Worm (Caenorhabditis elegans) whole organism, mixed stage, embryonic: ENCODE results near the gene unk-1.
A peak's percentile ranks its signal among the peaks of the same experiment; 100 is the strongest.

Experiments used
- M03D4.4 ChIP-seq: sonication (generic microtip); optimal IDR thresholded peaks from 2 replicates; lab custom pipeline; 2017; ENCODE audit warnings: mild to moderate bottlenecking, missing genetic modification characterization, missing compliant biosample characterization
- bed-3 ChIP-seq: fragments of 200-800 bp; sonication (Bioruptor generic); optimal IDR thresholded peaks from 3 replicates; lab custom pipeline; 2018; ENCODE audit warnings: mild to moderate bottlenecking, missing genetic modification characterization, moderate library complexity, missing compliant biosample characterization
- blmp-1 ChIP-seq: fragments of 150-350 bp; optimal IDR thresholded peaks from 2 replicates; lab custom pipeline; 2014; ENCODE audit warnings: missing biosample characterization, missing genetic modification characterization
- ceh-43 ChIP-seq: fragments of 200-800 bp; sonication (Bioruptor generic); optimal IDR thresholded peaks from 2 replicates; lab custom pipeline; 2018; ENCODE audit warnings: mild to moderate bottlenecking, missing genetic modification characterization, moderate library complexity, missing compliant biosample characterization
- ceh-83 ChIP-seq: fragments of 200-800 bp; sonication (Bioruptor generic); optimal IDR thresholded peaks from 2 replicates; lab custom pipeline; 2018; ENCODE audit warnings: mild to moderate bottlenecking, missing genetic modification characterization, missing compliant biosample characterization
- ces-1 ChIP-seq: fragments of 150-350 bp; optimal IDR thresholded peaks from 2 replicates; lab custom pipeline; 2014; ENCODE audit warnings: missing biosample characterization, missing genetic modification reagents, missing genetic modification characterization
- cnd-1 ChIP-seq: fragments of 200-800 bp; sonication (Bioruptor generic); optimal IDR thresholded peaks from 2 replicates; lab custom pipeline; 2018; ENCODE audit warnings: mild to moderate bottlenecking, missing genetic modification characterization, missing compliant biosample characterization
- elt-1 ChIP-seq: sonication (generic microtip); optimal IDR thresholded peaks from 2 replicates; lab custom pipeline; 2017; ENCODE audit warnings: missing genetic modification characterization, mild to moderate bottlenecking, missing compliant biosample characterization, antibody characterized with exemption, moderate library complexity, borderline replicate concordance; ENCODE audit not compliant: insufficient read depth
- elt-3 ChIP-seq: fragments of 150-350 bp; optimal IDR thresholded peaks from 2 replicates; lab custom pipeline; 2014; ENCODE audit warnings: missing biosample characterization, missing genetic modification characterization
- flh-1 ChIP-seq: fragments of 200-800 bp; sonication (Bioruptor generic); optimal IDR thresholded peaks from 2 replicates; lab custom pipeline; 2018; ENCODE audit warnings: mild to moderate bottlenecking, missing genetic modification characterization, moderate library complexity, missing compliant biosample characterization
- hlh-1 ChIP-seq: fragments of 150-350 bp; optimal IDR thresholded peaks from 2 replicates; lab custom pipeline; 2014; ENCODE audit warnings: missing biosample characterization, missing genetic modification reagents, missing genetic modification characterization
- lin-32 ChIP-seq: fragments of 200-800 bp; sonication (Bioruptor generic); optimal IDR thresholded peaks from 2 replicates; lab custom pipeline; 2018; ENCODE audit warnings: mild to moderate bottlenecking, missing genetic modification characterization, missing compliant biosample characterization
- lsy-2 ChIP-seq: fragments of 150-350 bp; optimal IDR thresholded peaks from 2 replicates; lab custom pipeline; 2014; ENCODE audit warnings: missing biosample characterization, missing genetic modification characterization
- mab-5 ChIP-seq: fragments of 150-350 bp; optimal IDR thresholded peaks from 2 replicates; lab custom pipeline; 2014; ENCODE audit warnings: missing biosample characterization, missing genetic modification characterization
- mep-1 ChIP-seq: fragments of 150-350 bp; optimal IDR thresholded peaks from 2 replicates; lab custom pipeline; 2017; ENCODE audit warnings: missing biosample characterization, missing genetic modification reagents, missing genetic modification characterization, inconsistent platforms
- nhr-12 ChIP-seq: fragments of 150-350 bp; optimal IDR thresholded peaks from 2 replicates; lab custom pipeline; 2014; ENCODE audit warnings: missing biosample characterization, missing genetic modification characterization
- nhr-2 ChIP-seq: fragments of 150-350 bp; optimal IDR thresholded peaks from 2 replicates; lab custom pipeline; 2014; ENCODE audit warnings: missing biosample characterization, missing genetic modification characterization
- nhr-237 ChIP-seq: fragments of 150-350 bp; optimal IDR thresholded peaks from 2 replicates; lab custom pipeline; 2014; ENCODE audit warnings: missing biosample characterization, missing genetic modification characterization
- nhr-28 ChIP-seq: fragments of 150-350 bp; optimal IDR thresholded peaks from 2 replicates; lab custom pipeline; 2014; ENCODE audit warnings: missing biosample characterization, missing genetic modification characterization
- nhr-76 ChIP-seq: sonication (generic microtip); optimal IDR thresholded peaks from 2 replicates; lab custom pipeline; 2017; ENCODE audit warnings: missing biosample characterization, missing genetic modification characterization
- pha-4 ChIP-seq: fragments of 150-350 bp; optimal IDR thresholded peaks from 2 replicates; lab custom pipeline; 2018; ENCODE audit warnings: missing biosample characterization, missing genetic modification reagents, missing genetic modification characterization
- sem-2 ChIP-seq: fragments of 200-800 bp; sonication (Bioruptor generic); optimal IDR thresholded peaks from 2 replicates; lab custom pipeline; 2018; ENCODE audit warnings: mild to moderate bottlenecking, missing genetic modification characterization, missing compliant biosample characterization
- sptf-1 ChIP-seq: sonication (generic microtip); optimal IDR thresholded peaks from 2 replicates; lab custom pipeline; 2017; ENCODE audit warnings: mild to moderate bottlenecking, missing genetic modification characterization, moderate library complexity, missing compliant biosample characterization
- tbx-8 ChIP-seq: fragments of 200-800 bp; sonication (Bioruptor generic); optimal IDR thresholded peaks from 2 replicates; lab custom pipeline; 2018; ENCODE audit warnings: mild to moderate bottlenecking, missing genetic modification characterization, moderate library complexity, missing compliant biosample characterization
- unc-39 ChIP-seq: fragments of 150-350 bp; optimal IDR thresholded peaks from 2 replicates; lab custom pipeline; 2014; ENCODE audit warnings: missing biosample characterization, missing genetic modification characterization
- unc-62 ChIP-seq: fragments of 150-350 bp; optimal IDR thresholded peaks from 2 replicates; lab custom pipeline; 2014; ENCODE audit warnings: missing biosample characterization, missing genetic modification reagents, missing genetic modification characterization
- zip-8 ChIP-seq: fragments of 150-350 bp; optimal IDR thresholded peaks from 2 replicates; lab custom pipeline; 2014; ENCODE audit warnings: missing biosample characterization, missing genetic modification characterization
- ztf-11 ChIP-seq: fragments of 150-350 bp; optimal IDR thresholded peaks from 2 replicates; lab custom pipeline; 2014; ENCODE audit warnings: missing biosample characterization, missing genetic modification characterization

Gene unk-1

ce11 chrX:7998942-7999341 is 15.8 kb upstream of the unk-1 start:
- peak; percentile 8 for TF ChIP-seq pha-4 (tag; lab: Kevin White, UChicago)
- TF ChIP-seq ztf-11 (tag; lab: Kevin White, UChicago): no peak
- peak; percentile 14 for TF ChIP-seq ceh-43 (GFP tag; lab: Kevin White, UChicago)

ce11 chrX:8003663-8004062 is 11.1 kb upstream of the unk-1 start, which contains the start of the genes F45E1.1 and F45E1.2:
Gene F45E1.1, plus strand, starts transcription at chrX:8003682.
Gene F45E1.2, plus strand, starts transcription at chrX:8003733.
- no peak for TF ChIP-seq flh-1 (GFP tag; lab: Kevin White, UChicago)
- no peak for TF ChIP-seq ces-1 (GFP tag; lab: Kevin White, UChicago)
- TF ChIP-seq lin-32: no peak
- TF ChIP-seq ztf-11 (tag; lab: Kevin White, UChicago): no peak
- TF ChIP-seq mep-1: no peak
- TF ChIP-seq ceh-43 (GFP tag; lab: Kevin White, UChicago): no peak
- TF ChIP-seq bed-3: no peak
- no peak for TF ChIP-seq sem-2 (GFP tag; lab: Kevin White, UChicago)
- no peak for TF ChIP-seq blmp-1 (tag; lab: Kevin White, UChicago)
- TF ChIP-seq nhr-28: no peak
- no peak for TF ChIP-seq mab-5 (tag; lab: Kevin White, UChicago)
- TF ChIP-seq zip-8 (tag; lab: Kevin White, UChicago): no peak
- TF ChIP-seq cnd-1 (tag; lab: Kevin White, UChicago): no peak
- TF ChIP-seq pha-4 (tag; lab: Kevin White, UChicago): no peak
- no peak for TF ChIP-seq nhr-76 (tag; lab: Kevin White, UChicago)
- TF ChIP-seq sptf-1: no peak
- no peak for TF ChIP-seq nhr-12 (tag; lab: Kevin White, UChicago)

ce11 chrX:8004845-8005244 is 9.9 kb upstream of the unk-1 start:
- TF ChIP-seq M03D4.4 (no peak), flh-1 (GFP tag; lab: Kevin White, UChicago) (no peak)

DNA sequence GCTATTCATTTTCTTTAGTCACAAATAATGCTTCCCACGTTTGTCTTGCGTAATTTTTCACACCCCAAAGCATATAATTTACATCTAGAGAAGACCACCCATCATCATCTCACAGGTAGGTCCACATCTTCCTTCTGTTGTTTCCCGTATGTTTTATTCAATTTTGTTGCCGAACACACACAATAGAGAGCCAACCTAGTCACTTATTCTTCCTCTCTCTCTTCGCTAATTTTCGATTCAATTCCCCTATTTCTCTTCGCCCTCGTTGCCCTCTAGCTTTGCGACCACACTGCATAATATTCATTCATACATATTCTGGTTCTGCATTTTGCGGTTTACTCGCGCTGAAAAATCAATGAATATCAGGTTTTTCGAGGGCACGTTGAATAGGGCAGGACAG is 8.8 kb upstream of the unk-1 start:
- TF ChIP-seq nhr-2 (tag; lab: Kevin White, UChicago): no peak
- TF ChIP-seq bed-3: no peak
- no peak for TF ChIP-seq lin-32
- TF ChIP-seq unc-62 (GFP tag; lab: Kevin White, UChicago): no peak
- no peak for TF ChIP-seq flh-1 (GFP tag; lab: Kevin White, UChicago)
- peak; percentile 10 for TF ChIP-seq sptf-1
- no peak for TF ChIP-seq lsy-2 (tag; lab: Kevin White, UChicago)
- no peak for TF ChIP-seq nhr-237 (tag; lab: Kevin White, UChicago)
- no peak for TF ChIP-seq sem-2 (GFP tag; lab: Kevin White, UChicago)
- TF ChIP-seq ces-1 (GFP tag; lab: Kevin White, UChicago): peak; percentile 70
- TF ChIP-seq hlh-1 (tag; lab: Kevin White, UChicago): no peak
- TF ChIP-seq elt-3 (tag; lab: Kevin White, UChicago): no peak
- TF ChIP-seq elt-1 (tag; lab: Kevin White, UChicago): no peak
- TF ChIP-seq ceh-43 (GFP tag; lab: Kevin White, UChicago): no peak
- no peak for TF ChIP-seq blmp-1 (tag; lab: Kevin White, UChicago)

ce11 chrX:8010652-8011051 is 4.1 kb upstream of the unk-1 start:
- TF ChIP-seq lsy-2 (tag; lab: Kevin White, UChicago) (no peak), hlh-1 (tag; lab: Kevin White, UChicago) (no peak), ztf-11 (tag; lab: Kevin White, UChicago) (no peak), unc-39 (tag; lab: Kevin White, UChicago) (no peak), tbx-8 (GFP tag; lab: Kevin White, UChicago) (no peak)
- TF ChIP-seq, all 35 proteins: peak for 0

ce11 chrX:8015889-8016288 is 1.1 kb downstream of the unk-1 start:
- TF ChIP-seq zip-8 (tag; lab: Kevin White, UChicago) (no peak), ceh-83 (GFP tag; lab: Kevin White, UChicago) (no peak), unc-62 (GFP tag; lab: Kevin White, UChicago) (no peak), lin-32 (no peak), bed-3 (no peak), elt-1 (tag; lab: Kevin White, UChicago) (no peak), flh-1 (GFP tag; lab: Kevin White, UChicago) (no peak), pha-4 (tag; lab: Kevin White, UChicago) (no peak)
